Worm (Caenorhabditis elegans) whole organism, L2 larva: ENCODE data around the gene srsx-32.

ENCODE experiments used
- F13H6.1 ChIP-seq: sonication (generic microtip); optimal IDR thresholded peaks from 2 replicates; lab custom pipeline; 2016; ENCODE audit warnings: missing genetic modification characterization, missing compliant biosample characterization
- Y55F3AM.14 ChIP-seq: fragments of 200-800 bp; sonication (Bioruptor generic); optimal IDR thresholded peaks from 2 replicates; lab custom pipeline; 2018; ENCODE audit warnings: mild to moderate bottlenecking, missing genetic modification characterization, missing compliant biosample characterization
- ZK546.5 ChIP-seq: sonication (generic microtip); optimal IDR thresholded peaks from 2 replicates; lab custom pipeline; 2017; ENCODE audit warnings: missing biosample characterization, missing genetic modification characterization
- alr-1 ChIP-seq: fragments of 150-350 bp; optimal IDR thresholded peaks from 2 replicates; lab custom pipeline; 2014; ENCODE audit warnings: missing biosample characterization, missing genetic modification characterization
- aly-2 ChIP-seq: fragments of 150-350 bp; optimal IDR thresholded peaks from 2 replicates; lab custom pipeline; 2014; ENCODE audit warnings: missing biosample characterization, missing genetic modification characterization
- blmp-1 ChIP-seq: sonication (generic microtip); optimal IDR thresholded peaks from 2 replicates; lab custom pipeline; 2017; ENCODE audit warnings: missing genetic modification characterization, mild to moderate bottlenecking, missing compliant biosample characterization, antibody characterized with exemption, moderate library complexity; ENCODE audit not compliant: insufficient read depth
- ceh-16 ChIP-seq: fragments of 150-350 bp; optimal IDR thresholded peaks from 2 replicates; lab custom pipeline; 2014; ENCODE audit warnings: missing biosample characterization, missing genetic modification characterization
- dmd-4 ChIP-seq: sonication (generic microtip); optimal IDR thresholded peaks from 2 replicates; lab custom pipeline; 2017; ENCODE audit warnings: missing biosample characterization, missing genetic modification characterization
- egl-27 ChIP-seq: sonication (generic microtip); optimal IDR thresholded peaks from 3 replicates; lab custom pipeline; 2017; ENCODE audit warnings: missing biosample characterization, missing genetic modification reagents, missing genetic modification characterization
- elt-3 ChIP-seq: sonication (generic microtip); optimal IDR thresholded peaks from 2 replicates; lab custom pipeline; 2017; ENCODE audit warnings: missing biosample characterization, missing genetic modification characterization
- lin-11 ChIP-seq: fragments of 150-350 bp; sonication (generic microtip); optimal IDR thresholded peaks from 2 replicates; lab custom pipeline; 2014; ENCODE audit warnings: missing biosample characterization, missing genetic modification characterization, inconsistent platforms, mixed read lengths
- lin-13 ChIP-seq: fragments of 150-350 bp; optimal IDR thresholded peaks from 2 replicates; lab custom pipeline; 2014; ENCODE audit warnings: missing biosample characterization, missing genetic modification reagents, missing genetic modification characterization
- lin-39 ChIP-seq: fragments of 150-350 bp; optimal IDR thresholded peaks from 2 replicates; lab custom pipeline; 2014; ENCODE audit warnings: missing biosample characterization, missing genetic modification reagents, missing genetic modification characterization
- lsy-2 ChIP-seq, 2 experiments: fragments of 150-350 bp in 1 of 2; sonication (generic microtip) in 1 of 2; optimal IDR thresholded peaks; 2 replicates each; lab custom pipeline; 2014 to 2017; ENCODE audit warnings: missing biosample characterization in 2 of 2, missing genetic modification characterization in 2 of 2
- mab-5 ChIP-seq: fragments of 150-350 bp; optimal IDR thresholded peaks from 2 replicates; lab custom pipeline; 2014; ENCODE audit warnings: missing biosample characterization, missing genetic modification characterization
- mbf-1 ChIP-seq: sonication (generic microtip); optimal IDR thresholded peaks from 2 replicates; lab custom pipeline; 2017; ENCODE audit warnings: missing biosample characterization, missing genetic modification characterization
- mdl-1 ChIP-seq, 2 experiments: fragments of 150-350 bp in 1 of 2; sonication (generic microtip) in 1 of 2; optimal IDR thresholded peaks; 2 replicates each; lab custom pipeline; 2017; ENCODE audit warnings: missing biosample characterization in 2 of 2, missing genetic modification characterization in 2 of 2
- nhr-11 ChIP-seq: fragments of 150-350 bp; optimal IDR thresholded peaks from 2 replicates; lab custom pipeline; 2014; ENCODE audit warnings: missing biosample characterization, missing genetic modification characterization
- nhr-12 ChIP-seq: fragments of 150-350 bp; optimal IDR thresholded peaks from 2 replicates; lab custom pipeline; 2014; ENCODE audit warnings: missing biosample characterization, missing genetic modification characterization
- nhr-129 ChIP-seq: fragments of 150-350 bp; optimal IDR thresholded peaks from 2 replicates; lab custom pipeline; 2014; ENCODE audit warnings: missing biosample characterization, missing genetic modification characterization
- nhr-21 ChIP-seq: fragments of 150-350 bp; optimal IDR thresholded peaks from 2 replicates; lab custom pipeline; 2014; ENCODE audit warnings: missing biosample characterization, missing genetic modification characterization
- nhr-23 ChIP-seq: fragments of 150-350 bp; optimal IDR thresholded peaks from 2 replicates; lab custom pipeline; 2014; ENCODE audit warnings: missing biosample characterization, missing genetic modification reagents, missing genetic modification characterization
- nhr-237 ChIP-seq: fragments of 150-350 bp; optimal IDR thresholded peaks from 2 replicates; lab custom pipeline; 2014; ENCODE audit warnings: missing biosample characterization, missing genetic modification characterization
- nhr-25 ChIP-seq: fragments of 150-350 bp; sonication (generic microtip); optimal IDR thresholded peaks from 3 replicates; lab custom pipeline; 2014; ENCODE audit warnings: missing biosample characterization, missing genetic modification characterization
- nhr-6 ChIP-seq: fragments of 150-350 bp; optimal IDR thresholded peaks from 2 replicates; lab custom pipeline; 2014; ENCODE audit warnings: missing biosample characterization, missing genetic modification characterization
- nhr-77 ChIP-seq: fragments of 150-350 bp; optimal IDR thresholded peaks from 2 replicates; lab custom pipeline; 2014; ENCODE audit warnings: missing biosample characterization, missing genetic modification characterization
- peb-1 ChIP-seq: fragments of 150-350 bp; optimal IDR thresholded peaks from 2 replicates; lab custom pipeline; 2014; ENCODE audit warnings: missing biosample characterization, missing genetic modification characterization
- sem-4 ChIP-seq: fragments of 150-350 bp; optimal IDR thresholded peaks from 2 replicates; lab custom pipeline; 2014; ENCODE audit warnings: missing biosample characterization, missing genetic modification reagents, missing genetic modification characterization
- skn-1 ChIP-seq: sonication (generic microtip); optimal IDR thresholded peaks from 2 replicates; lab custom pipeline; 2017; ENCODE audit warnings: missing biosample characterization, missing genetic modification characterization
- sma-3 ChIP-seq: sonication (generic microtip); optimal IDR thresholded peaks from 2 replicates; lab custom pipeline; 2016; ENCODE audit warnings: missing genetic modification reagents, missing genetic modification characterization, missing compliant biosample characterization
- sma-9 ChIP-seq, 2 experiments: fragments of 150-350 bp in 1 of 2; sonication (generic microtip) in 1 of 2; optimal IDR thresholded peaks; 2 replicates each; lab custom pipeline; 2014 to 2016; ENCODE audit warnings: missing genetic modification characterization in 2 of 2, mild to moderate bottlenecking in 1 of 2, missing biosample characterization in 1 of 2, missing compliant biosample characterization in 1 of 2, missing genetic modification reagents in 1 of 2, moderate library complexity in 1 of 2
- snpc-4 ChIP-seq: fragments of 150-350 bp; optimal IDR thresholded peaks from 2 replicates; lab custom pipeline; 2014; ENCODE audit warnings: missing biosample characterization, missing genetic modification characterization
- unc-39 ChIP-seq: fragments of 150-350 bp; optimal IDR thresholded peaks from 2 replicates; lab custom pipeline; 2014; ENCODE audit warnings: missing biosample characterization, missing genetic modification characterization
- unc-55 ChIP-seq: fragments of 150-350 bp; sonication (generic microtip); optimal IDR thresholded peaks from 3 replicates; lab custom pipeline; 2014; ENCODE audit warnings: missing biosample characterization, missing genetic modification reagents, missing genetic modification characterization
- zag-1 ChIP-seq: fragments of 150-350 bp; optimal IDR thresholded peaks from 2 replicates; lab custom pipeline; 2014; ENCODE audit warnings: missing biosample characterization, missing genetic modification characterization
- ztf-1 ChIP-seq: fragments of 200-800 bp; sonication (Bioruptor generic); conservative IDR thresholded peaks from 2 replicates; pipeline ENCODE4 v1.3.6; 2022; ENCODE audit warnings: missing genetic modification characterization, missing compliant biosample characterization
- ztf-11 ChIP-seq: sonication (generic microtip); optimal IDR thresholded peaks from 2 replicates; lab custom pipeline; 2017; ENCODE audit warnings: missing biosample characterization, missing genetic modification characterization

The srsx-32 gene

ce11 chrV:7005964-7006363 lies 11.2 kb upstream of the srsx-32 start, which contains the start of gene spig-10:
Gene spig-10, plus strand, starts transcription at chrV:7006264.
- TF ChIP-seq mbf-1 (tag; lab: Kevin White, UChicago) = no peak
- no peak for TF ChIP-seq unc-39
- TF ChIP-seq sem-4 = no peak
- no peak for TF ChIP-seq lin-11 (tag; lab: Kevin White, UChicago)
- TF ChIP-seq lin-39 (tag; lab: Kevin White, UChicago) = no peak
- no peak for TF ChIP-seq nhr-25 (tag; lab: Kevin White, UChicago)
- TF ChIP-seq nhr-12 (tag; lab: Kevin White, UChicago) = no peak
- TF ChIP-seq snpc-4 (tag; lab: Kevin White, UChicago) = no peak
- TF ChIP-seq lsy-2 (tag; optimal IDR thresholded peaks at IDR 0.05; lab: Kevin White, UChicago) = no peak
- TF ChIP-seq, all 48 proteins: peak for 0

DNA sequence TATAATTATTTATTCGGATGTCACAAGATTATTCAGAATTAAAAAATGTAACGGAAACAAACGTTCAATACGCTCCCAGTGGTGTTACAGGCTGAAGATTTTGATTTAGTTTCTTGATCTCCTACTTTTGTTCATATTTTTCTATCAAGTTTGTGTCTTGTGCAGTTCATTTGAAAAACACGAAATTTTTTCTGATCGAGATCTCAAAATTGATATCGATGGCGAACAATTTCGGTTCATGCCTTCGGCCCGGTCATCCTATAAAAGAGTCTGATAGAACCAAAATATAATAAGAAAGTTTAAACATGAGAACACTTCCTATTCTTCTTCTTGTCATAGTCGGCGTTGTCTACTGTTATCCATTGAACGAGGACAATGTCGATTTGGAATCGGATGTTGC lies 9.9 kb upstream of the srsx-32 start, which contains the start of gene drd-10:
Gene drd-10, plus strand, starts transcription at position 301 of the 400 bp plus-strand sequence.
- TF ChIP-seq nhr-237 (tag; lab: Kevin White, UChicago) = no peak
- no peak for TF ChIP-seq elt-3 (tag; lab: Kevin White, UChicago)
- TF ChIP-seq nhr-6 (tag; lab: Kevin White, UChicago) = no peak
- TF ChIP-seq skn-1 (tag; lab: Kevin White, UChicago) = no peak
- no peak for TF ChIP-seq lin-13 (GFP tag; lab: Kevin White, UChicago)
- no peak for TF ChIP-seq sem-4
- TF ChIP-seq nhr-23 (tag; lab: Kevin White, UChicago) = no peak
- no peak for TF ChIP-seq ZK546.5 (tag; lab: Kevin White, UChicago)
- no peak for TF ChIP-seq nhr-11
- TF ChIP-seq blmp-1 (tag; lab: Kevin White, UChicago) = no peak
- no peak for TF ChIP-seq unc-39
- no peak for TF ChIP-seq zag-1 (tag; lab: Kevin White, UChicago)
- no peak for TF ChIP-seq ceh-16

ce11 chrV:7009461-7009860 lies 7.7 kb upstream of the srsx-32 start, which contains the start of gene C33G8.2:
Gene C33G8.2, plus strand, starts transcription at chrV:7009761.
- no peak for TF ChIP-seq dmd-4
- no peak for TF ChIP-seq unc-55
- no peak for TF ChIP-seq nhr-21 (tag; lab: Kevin White, UChicago)
- no peak for TF ChIP-seq lin-39 (tag; lab: Kevin White, UChicago)
- no peak for TF ChIP-seq zag-1 (tag; lab: Kevin White, UChicago)
- TF ChIP-seq ZK546.5 (tag; lab: Kevin White, UChicago) = no peak
- no peak for TF ChIP-seq elt-3 (tag; lab: Kevin White, UChicago)
- no peak for TF ChIP-seq blmp-1 (tag; lab: Kevin White, UChicago)
- no peak for TF ChIP-seq nhr-11
- TF ChIP-seq Y55F3AM.14 (GFP tag; lab: Kevin White, UChicago) = no peak
- no peak for TF ChIP-seq lin-11 (tag; lab: Kevin White, UChicago)
- TF ChIP-seq sma-3 (GFP tag; lab: Kevin White, UChicago) = no peak
- TF ChIP-seq alr-1 (tag; lab: Kevin White, UChicago) = no peak
- TF ChIP-seq peb-1 (tag; lab: Kevin White, UChicago) = no peak
- no peak for TF ChIP-seq aly-2
- TF ChIP-seq F13H6.1 (tag; lab: Kevin White, UChicago) = no peak
- TF ChIP-seq egl-27 (tag; lab: Kevin White, UChicago) = no peak
- TF ChIP-seq lsy-2 (tag; optimal IDR thresholded peaks at IDR 0.05; lab: Kevin White, UChicago) = no peak

DNA sequence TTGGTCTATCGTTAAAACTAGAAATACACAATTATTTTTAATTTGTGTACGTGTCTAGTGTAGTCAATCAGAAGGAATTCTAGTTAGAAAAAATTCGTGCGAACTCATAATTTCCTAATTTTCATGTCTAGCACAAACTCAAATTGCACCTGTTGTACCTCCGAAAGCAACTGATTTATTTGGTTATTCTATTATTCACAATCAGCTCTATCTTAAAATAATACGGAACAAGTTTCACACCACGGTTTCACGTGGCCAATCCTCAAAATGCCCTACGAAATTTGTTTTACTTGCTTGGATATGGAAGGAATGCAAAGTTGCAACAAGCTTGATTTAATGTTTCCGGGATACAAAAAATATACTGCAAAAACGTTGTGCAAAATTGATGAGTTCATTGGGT lies 4.5 kb upstream of the srsx-32 start, which contains the start of gene srw-127:
Gene srw-127, plus strand, starts transcription at position 301 of the 400 bp plus-strand sequence.
- no peak for TF ChIP-seq elt-3 (tag; lab: Kevin White, UChicago)
- no peak for TF ChIP-seq nhr-25 (tag; lab: Kevin White, UChicago)
- TF ChIP-seq nhr-129 = no peak
- TF ChIP-seq nhr-77 = no peak
- TF ChIP-seq sem-4 = no peak
- no peak for TF ChIP-seq nhr-21 (tag; lab: Kevin White, UChicago)
- TF ChIP-seq alr-1 (tag; lab: Kevin White, UChicago) = no peak
- no peak for TF ChIP-seq ceh-16
- no peak for TF ChIP-seq sma-9 (GFP tag; optimal IDR thresholded peaks at IDR 0.05; lab: Kevin White, UChicago)
- no peak for TF ChIP-seq sma-9 (tag; optimal IDR thresholded peaks at IDR 0.05; lab: Kevin White, UChicago)
- TF ChIP-seq egl-27 (tag; lab: Kevin White, UChicago) = no peak
- TF ChIP-seq ztf-11 (tag; lab: Kevin White, UChicago) = no peak
- no peak for TF ChIP-seq F13H6.1 (tag; lab: Kevin White, UChicago)
- no peak for TF ChIP-seq mab-5 (tag; lab: Kevin White, UChicago)
- TF ChIP-seq mdl-1 (tag; optimal IDR thresholded peaks at IDR 0.05; lab: Kevin White, UChicago) = no peak
- no peak for TF ChIP-seq lin-13 (GFP tag; lab: Kevin White, UChicago)
- no peak for TF ChIP-seq dmd-4
- no peak for TF ChIP-seq ztf-1 (GFP tag; lab: Robert Waterston, UW)
- TF ChIP-seq lsy-2 (tag; optimal IDR thresholded peaks at IDR 0.05; lab: Kevin White, UChicago) = no peak
- TF ChIP-seq nhr-23 (tag; lab: Kevin White, UChicago) = no peak
